Worm (Caenorhabditis elegans) whole organism, dauer: ENCODE data around the gene arrd-26.

ENCODE experiments used
- unc-62 ChIP-seq: sonication (generic microtip); optimal IDR thresholded peaks from 2 replicates; lab custom pipeline; 2017; ENCODE audit warnings: missing biosample characterization, missing genetic modification reagents, missing genetic modification characterization

The arrd-26 gene

ce11 chrIV:2113362-2114056, 47.5 kb downstream of the arrd-26 start, which contains the start of gene C23H5.8:
Gene C23H5.8 (minus strand): TSS chrIV:2113412.
- TF ChIP-seq unc-62 = no peak

- no peak for TF ChIP-seq unc-62
These were observed 48.3 kb downstream of the arrd-26 start, which contains the start of gene xbx-4 for ce11 chrIV:2114337-2114736. Gene xbx-4 (plus strand): TSS chrIV:2114637.

- no peak for TF ChIP-seq unc-62
These were observed 51.3 kb downstream of the arrd-26 start for ce11 chrIV:2117268-2117667.
